Worm (Caenorhabditis elegans): ENCODE data around the gene R09B5.11.

The R09B5.11 gene

DNA sequence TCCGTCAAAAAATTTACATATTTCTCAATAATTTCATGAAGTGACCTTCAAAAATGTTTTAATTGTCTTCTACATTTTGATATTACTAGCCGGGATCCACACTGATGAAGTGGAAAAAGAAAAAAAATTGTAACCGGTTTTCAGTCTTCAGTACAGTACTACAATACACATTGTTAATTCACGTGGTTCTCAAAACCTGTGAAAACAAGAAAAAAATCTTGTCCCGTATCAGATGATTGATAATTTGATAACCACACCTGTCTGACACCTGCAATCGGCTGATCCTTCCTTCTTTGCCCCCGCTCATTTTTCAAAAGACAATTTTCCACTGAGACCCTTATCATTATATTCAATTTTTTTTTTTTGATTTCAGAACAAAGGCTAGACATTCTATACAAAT is at the start of gene R09B5.11:
Gene R09B5.11, plus strand, starts transcription at position 374 of the 400 bp plus-strand sequence.
- no peak for TF ChIP-seq him-1 (tag; optimal IDR thresholded peaks at IDR 0.05)

DNA sequence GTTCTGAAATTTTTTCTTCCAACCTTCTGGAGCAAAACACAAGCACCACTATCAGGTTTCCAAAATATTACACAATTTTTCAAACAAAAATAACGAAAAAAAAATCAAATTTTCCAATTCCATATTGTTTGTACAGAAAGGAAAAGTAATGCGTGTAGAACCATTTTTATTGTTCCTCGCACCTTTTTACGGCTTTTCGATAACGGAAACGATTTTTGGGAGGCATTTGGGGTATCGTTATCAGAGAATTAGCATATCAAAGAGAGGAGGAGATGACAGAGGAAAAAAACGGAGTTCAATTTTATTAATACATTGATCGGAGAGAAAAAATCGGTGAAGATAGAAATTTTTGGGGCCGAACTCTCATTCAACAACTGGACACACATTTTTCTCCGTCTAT is 49.2 kb upstream of the R09B5.11 start:
- TF ChIP-seq him-1 (tag; optimal IDR thresholded peaks at IDR 0.05) (no peak), dao-5 (tag; optimal IDR thresholded peaks at IDR 0.05) (no peak), W03F9.2 (tag; optimal IDR thresholded peaks at IDR 0.05) (no peak)

DNA sequence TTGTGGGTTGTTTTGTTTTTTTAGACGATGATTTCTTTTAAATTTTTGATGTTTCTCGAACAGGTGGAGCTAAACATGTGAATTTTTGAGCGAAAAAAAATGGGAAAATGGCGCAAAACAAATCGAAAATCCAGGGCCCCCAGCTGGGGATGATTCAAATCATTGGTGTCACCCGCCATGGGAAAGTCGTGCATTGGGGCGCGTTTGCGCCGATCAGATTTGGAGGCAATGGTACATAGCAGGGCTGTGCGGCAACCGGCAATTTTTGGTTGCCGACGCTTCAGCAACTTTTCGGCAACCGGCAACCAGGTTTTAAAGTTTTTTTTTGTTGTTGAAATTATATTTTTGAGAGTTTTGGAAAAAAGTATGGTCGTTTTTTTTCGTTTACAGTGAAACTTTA is 48.6 kb upstream of the R09B5.11 start:
- TF ChIP-seq him-1 (tag; optimal IDR thresholded peaks at IDR 0.05) (no peak), W03F9.2 (tag; optimal IDR thresholded peaks at IDR 0.05) (no peak), dao-5 (tag; optimal IDR thresholded peaks at IDR 0.05) (no peak)

DNA sequence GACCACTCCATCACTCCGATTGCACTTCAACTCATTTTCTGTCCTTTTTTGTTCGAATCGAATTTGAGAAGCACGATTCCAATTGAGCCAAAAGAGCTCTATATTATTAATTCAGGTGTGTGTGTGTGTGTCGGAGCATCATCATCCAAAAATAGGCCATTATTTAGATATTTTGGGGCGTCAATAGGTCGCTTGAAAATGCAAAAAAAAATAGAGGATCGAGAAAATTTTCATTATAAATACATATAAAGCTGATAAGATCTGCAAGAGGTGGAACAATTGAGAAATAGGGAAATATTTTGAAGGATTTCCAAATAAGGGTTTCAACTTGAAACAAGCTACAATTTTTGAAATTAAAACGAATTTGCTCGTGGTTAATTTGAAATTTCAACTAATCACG is 46.1 kb upstream of the R09B5.11 start, which contains the start of gene Y75B7AR.1:
Gene Y75B7AR.1, minus strand, starts transcription at position 101 of the 400 bp plus-strand sequence.
- TF ChIP-seq dao-5 (tag; optimal IDR thresholded peaks at IDR 0.05) (no peak), W03F9.2 (tag; optimal IDR thresholded peaks at IDR 0.05) (no peak), him-1 (tag; optimal IDR thresholded peaks at IDR 0.05) (no peak)

DNA sequence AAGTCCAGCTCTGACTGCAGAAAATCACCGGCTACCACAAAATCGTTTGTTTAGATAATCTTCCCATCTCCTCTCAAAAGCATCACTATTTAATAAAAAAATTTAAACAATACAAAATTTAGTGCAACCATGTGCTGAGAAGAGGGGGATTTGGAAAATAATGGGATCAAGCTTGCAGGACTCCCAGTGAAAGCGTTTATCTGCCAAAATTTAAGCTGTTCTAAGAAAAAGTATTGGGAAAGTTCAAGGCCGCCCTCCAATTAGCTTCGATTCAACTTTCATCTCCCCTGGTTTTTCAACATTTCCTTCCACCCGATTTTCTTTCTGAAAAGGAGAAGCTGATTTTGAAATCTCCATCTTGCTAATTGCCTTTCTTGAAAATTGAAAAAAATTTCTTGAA is 30.9 kb upstream of the R09B5.11 start:
- TF ChIP-seq dao-5 (tag; optimal IDR thresholded peaks at IDR 0.05) (no peak), W03F9.2 (tag; optimal IDR thresholded peaks at IDR 0.05) (no peak), him-1 (tag; optimal IDR thresholded peaks at IDR 0.05) (no peak)

DNA sequence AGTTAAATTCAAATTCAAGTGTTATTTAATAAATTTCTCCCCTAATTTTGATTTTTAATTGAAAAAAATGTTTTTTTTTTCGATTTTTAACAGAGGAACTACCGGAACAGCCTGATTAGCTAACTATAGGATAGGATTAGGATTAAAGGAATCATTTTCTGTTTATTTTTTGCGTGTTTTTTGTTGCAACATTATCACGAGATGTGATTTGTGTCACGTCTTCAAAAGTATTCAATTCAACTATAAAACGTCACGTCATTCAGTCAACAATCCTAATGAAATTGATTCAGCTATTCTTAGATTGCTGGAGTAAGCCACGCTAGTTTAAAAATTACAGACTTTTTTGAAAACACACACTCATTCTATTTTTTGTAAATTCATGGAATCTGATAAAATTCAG is 28.3 kb upstream of the R09B5.11 start:
- no peak for TF ChIP-seq him-1 (tag; optimal IDR thresholded peaks at IDR 0.05)
- TF ChIP-seq W03F9.2 (tag; optimal IDR thresholded peaks at IDR 0.05) = no peak
- no peak for TF ChIP-seq dao-5 (tag; optimal IDR thresholded peaks at IDR 0.05)

DNA sequence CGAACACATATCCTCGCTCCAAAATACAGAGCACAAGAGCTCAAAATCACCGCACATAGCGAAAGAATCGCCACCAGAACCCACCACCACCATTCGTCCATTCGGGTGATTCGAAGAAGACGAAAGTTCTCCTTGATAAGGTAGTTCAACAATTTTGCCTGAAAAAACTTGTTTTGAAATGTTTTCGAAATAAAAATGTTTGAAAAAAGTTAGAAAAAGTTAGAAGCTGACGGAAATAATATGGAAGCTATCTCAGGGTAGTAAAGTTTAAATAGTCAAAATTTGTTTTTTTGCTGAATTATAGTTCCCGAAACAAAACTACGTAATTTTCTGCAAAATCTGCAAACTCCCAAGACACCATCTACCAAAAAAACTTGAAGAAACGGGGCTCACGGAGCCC is 27.5 kb upstream of the R09B5.11 start, which contains the start of gene snt-5:
Gene snt-5, minus strand, starts transcription at position 101 of the 400 bp plus-strand sequence.
- TF ChIP-seq W03F9.2 (tag; optimal IDR thresholded peaks at IDR 0.05) = no peak
- no peak for TF ChIP-seq dao-5 (tag; optimal IDR thresholded peaks at IDR 0.05)
- no peak for TF ChIP-seq him-1 (tag; optimal IDR thresholded peaks at IDR 0.05)

DNA sequence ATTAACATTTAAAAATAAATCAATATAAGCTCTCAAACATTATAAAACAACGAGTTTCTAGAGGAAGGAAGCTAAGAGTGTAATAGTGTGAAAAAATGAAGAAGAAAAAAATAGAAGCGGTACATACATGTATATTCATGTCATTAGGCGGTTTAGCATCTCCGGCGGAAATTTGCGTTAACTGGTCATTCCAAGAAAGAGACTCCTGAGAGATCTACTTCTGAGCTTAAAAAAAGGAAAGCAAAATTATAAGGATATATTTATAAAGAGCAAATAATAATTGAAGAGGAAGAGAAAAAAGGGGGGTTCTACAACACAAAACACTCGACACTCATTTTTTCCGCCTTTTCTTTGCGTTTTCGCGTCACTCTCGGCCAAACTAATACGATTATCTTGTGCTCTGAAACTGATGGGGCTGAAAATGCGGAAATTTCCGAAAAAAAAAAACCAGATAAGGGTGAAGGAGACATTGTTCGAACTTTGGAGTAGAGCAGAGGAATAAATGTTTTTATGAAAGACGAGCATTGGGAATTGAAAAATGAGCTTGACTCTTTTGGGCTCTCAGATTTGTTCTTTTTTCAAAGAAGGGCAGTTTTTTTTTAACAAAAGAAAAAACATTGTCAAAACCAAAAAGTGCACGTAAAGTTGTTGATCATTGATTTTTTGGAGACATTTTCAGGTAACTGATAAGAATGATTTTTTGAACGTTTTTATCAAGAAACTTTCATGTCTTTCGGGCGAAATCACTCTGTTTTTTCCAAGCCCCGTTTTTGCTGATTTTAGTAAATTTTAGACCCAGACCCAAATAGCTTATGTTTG is 24.2 kb upstream of the R09B5.11 start:
- TF ChIP-seq him-1 (tag; optimal IDR thresholded peaks at IDR 0.05) (no peak), W03F9.2 (tag; optimal IDR thresholded peaks at IDR 0.05) (no peak)

DNA sequence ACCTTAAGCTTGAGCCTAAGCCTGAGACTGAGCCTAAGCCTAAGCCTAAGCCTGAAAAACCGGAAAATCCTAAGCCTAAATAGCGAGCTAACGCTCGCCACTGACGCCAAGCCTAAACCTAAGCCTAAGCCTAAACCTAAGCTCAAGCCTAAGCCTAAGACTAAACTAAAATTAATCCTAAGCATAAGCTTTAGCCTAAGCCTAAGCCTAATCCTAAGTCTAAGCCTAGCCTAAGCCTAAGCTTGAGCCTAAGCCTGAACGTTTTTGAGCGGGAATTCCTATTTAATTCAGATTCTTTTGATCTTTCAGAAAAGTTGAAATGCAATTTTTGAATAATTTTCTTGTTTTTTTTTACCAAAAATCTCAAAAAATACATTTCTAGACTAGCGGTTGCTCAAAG is 22.9 kb upstream of the R09B5.11 start:
- TF ChIP-seq dao-5 (tag; optimal IDR thresholded peaks at IDR 0.05) (no peak), him-1 (tag; optimal IDR thresholded peaks at IDR 0.05) (no peak), W03F9.2 (tag; optimal IDR thresholded peaks at IDR 0.05) (no peak)

DNA sequence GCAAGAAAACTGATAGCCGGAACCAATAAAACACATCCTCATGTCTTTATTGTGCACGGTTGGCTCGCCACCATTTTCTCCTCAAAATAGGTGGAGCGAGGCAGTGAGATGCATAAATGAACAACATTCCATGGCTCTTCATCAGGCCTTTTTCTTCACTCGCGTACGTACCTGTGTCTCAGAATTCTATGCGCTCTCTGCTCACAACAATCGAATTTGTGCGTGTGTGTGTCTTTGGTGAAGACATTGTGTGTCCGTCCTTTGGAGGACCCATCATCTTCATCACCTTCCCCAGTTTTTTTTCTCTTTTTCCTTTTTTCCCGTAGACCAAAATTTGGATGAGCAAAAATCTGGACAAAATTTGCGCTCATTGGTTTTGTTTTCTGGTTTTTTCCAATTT is 16.7 kb upstream of the R09B5.11 start:
- TF ChIP-seq dao-5 (tag; optimal IDR thresholded peaks at IDR 0.05) = no peak
- TF ChIP-seq W03F9.2 (tag; optimal IDR thresholded peaks at IDR 0.05) = no peak
- TF ChIP-seq him-1 (tag; optimal IDR thresholded peaks at IDR 0.05) = no peak

DNA sequence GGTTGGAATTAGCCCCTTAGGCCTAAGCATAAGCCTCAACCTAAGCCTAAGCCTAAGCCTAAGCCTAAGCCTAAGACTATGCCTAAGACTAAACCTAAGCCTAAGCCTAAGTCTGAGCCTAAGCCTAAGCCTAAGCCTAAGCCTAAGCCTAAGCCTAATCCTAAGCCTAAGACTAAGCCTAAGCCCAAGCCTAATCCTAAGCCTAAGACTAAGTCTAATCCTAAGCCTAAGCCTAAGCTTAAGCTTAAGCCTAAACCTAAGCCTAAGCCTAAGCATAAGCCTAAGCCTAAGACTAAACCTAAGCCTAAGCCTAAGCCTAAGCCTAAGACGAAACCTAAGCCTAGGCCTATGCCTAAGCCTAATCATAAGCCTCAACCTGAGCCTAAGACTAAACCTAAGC is 15.7 kb upstream of the R09B5.11 start:
- TF ChIP-seq W03F9.2 (tag; optimal IDR thresholded peaks at IDR 0.05) (no peak), dao-5 (tag; optimal IDR thresholded peaks at IDR 0.05) (no peak), him-1 (tag; optimal IDR thresholded peaks at IDR 0.05) (no peak)

DNA sequence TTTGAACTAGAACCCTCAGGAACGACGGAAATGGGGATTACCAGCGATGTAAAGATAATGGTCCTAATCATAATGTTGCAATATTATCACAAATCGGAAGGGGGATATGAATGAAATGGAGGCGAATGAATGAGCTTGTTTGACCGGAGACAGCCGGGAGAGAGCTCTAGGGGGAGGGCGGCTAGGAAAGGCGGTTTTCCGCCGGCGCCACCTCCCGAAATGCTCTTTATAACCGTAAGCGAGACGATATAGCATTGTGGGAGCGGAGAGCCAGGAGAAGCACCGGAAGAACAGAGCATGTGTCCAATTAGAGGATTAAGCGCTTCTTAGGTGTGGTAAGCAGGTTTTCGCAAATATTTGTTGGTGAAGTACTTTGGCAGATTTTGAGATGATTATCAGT is 13.4 kb upstream of the R09B5.11 start, which contains the start of gene R12A1.3:
Gene R12A1.3, minus strand, starts transcription at position 200 of the 400 bp plus-strand sequence.
- TF ChIP-seq W03F9.2 (tag; optimal IDR thresholded peaks at IDR 0.05) = no peak
- TF ChIP-seq him-1 (tag; optimal IDR thresholded peaks at IDR 0.05) = no peak
- no peak for TF ChIP-seq dao-5 (tag; optimal IDR thresholded peaks at IDR 0.05)

DNA sequence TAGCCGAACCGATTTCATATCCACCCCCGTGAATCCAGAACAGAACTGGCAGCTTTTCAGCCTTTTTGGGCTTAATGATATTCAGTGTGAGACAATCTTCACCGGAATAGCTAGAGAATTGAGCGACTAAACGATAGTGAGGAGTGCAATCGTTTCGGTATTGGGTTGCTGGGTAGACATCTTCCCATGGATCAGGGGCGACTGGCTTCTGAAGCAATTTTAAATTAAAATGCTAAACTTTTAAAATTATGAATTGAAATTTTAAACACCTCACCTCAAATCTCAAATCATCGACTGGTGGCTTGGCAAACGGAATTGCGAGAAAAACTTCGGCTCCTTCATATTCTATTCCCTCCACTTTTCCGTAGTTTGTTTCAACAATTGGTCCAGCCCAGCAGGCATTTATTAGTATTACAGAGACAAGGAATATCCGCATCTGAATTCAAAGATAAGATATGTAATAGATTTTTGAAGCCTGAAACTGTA is 7.3 kb upstream of the R09B5.11 start, which contains the start of gene ges-1:
Gene ges-1, minus strand, starts transcription at position 436 of the 486 bp plus-strand sequence.
- TF ChIP-seq dao-5 (tag; optimal IDR thresholded peaks at IDR 0.05) (no peak), him-1 (tag; optimal IDR thresholded peaks at IDR 0.05) (no peak), W03F9.2 (tag; optimal IDR thresholded peaks at IDR 0.05) (no peak)

DNA sequence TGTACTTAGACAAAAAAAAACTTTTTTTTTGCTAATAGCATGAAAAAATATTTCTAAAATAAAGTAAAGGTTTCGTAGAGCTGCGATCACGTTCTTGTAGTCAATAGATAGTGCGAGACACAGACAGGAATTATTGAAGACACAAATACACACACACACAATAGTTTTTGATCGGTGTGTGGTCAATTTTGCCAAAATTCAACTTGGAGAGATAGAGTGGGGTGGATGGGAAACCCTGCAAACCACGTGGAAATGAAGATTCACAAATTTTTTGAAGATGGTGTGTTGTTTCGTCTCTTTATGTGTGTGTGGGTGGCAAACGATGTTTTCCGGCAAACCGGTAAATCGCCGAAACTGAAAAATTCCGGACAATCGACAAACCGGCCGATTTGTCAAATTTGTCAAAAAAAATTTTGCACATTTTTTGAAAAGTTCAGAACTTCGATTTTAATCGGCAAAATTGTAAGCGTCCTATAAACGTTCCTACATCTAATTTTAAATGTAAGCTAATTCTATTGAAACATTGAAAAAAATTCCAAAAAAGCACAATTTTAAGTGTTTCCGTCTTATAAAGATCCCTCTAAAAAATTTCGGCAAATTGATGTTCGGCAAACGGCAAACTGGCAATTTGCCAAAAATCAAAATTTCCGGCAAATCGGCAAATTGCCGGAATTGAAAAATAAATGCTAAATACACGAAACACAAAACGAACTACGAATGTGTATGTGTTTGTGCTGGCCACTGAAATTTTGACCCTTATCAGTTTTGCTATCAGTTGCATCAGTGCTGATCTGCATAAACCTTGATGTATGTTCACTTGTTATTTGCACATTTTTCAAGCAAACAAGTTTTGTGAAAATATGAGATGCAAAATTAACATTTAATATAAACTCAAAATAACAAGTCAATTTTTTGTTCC is 6.2 kb upstream of the R09B5.11 start:
- TF ChIP-seq W03F9.2 (tag; optimal IDR thresholded peaks at IDR 0.05) = no peak
- TF ChIP-seq dao-5 (tag; optimal IDR thresholded peaks at IDR 0.05) = no peak
- TF ChIP-seq him-1 (tag; optimal IDR thresholded peaks at IDR 0.05) = no peak
